Worm (Caenorhabditis elegans): ENCODE measurements around the gene denn-4.

The denn-4 gene

ce11 chrIV:1970158-1970557 lies 46.4 kb downstream of the denn-4 start:
- TF ChIP-seq Y48G9A.11 (GFP tag; IDR thresholded peaks at IDR 0.05) (peak; percentile 89), ceh-28 (tag; optimal IDR thresholded peaks at IDR 0.05) (no peak)

ce11 chrIV:1971078-1971477 lies 47.3 kb downstream of the denn-4 start:
- TF ChIP-seq ceh-28 (tag; optimal IDR thresholded peaks at IDR 0.05), result peak; percentile 67
- TF ChIP-seq fos-1 (tag; optimal IDR thresholded peaks at IDR 0.05), result no peak

- TF ChIP-seq nhr-48 (tag; optimal IDR thresholded peaks at IDR 0.05), result no peak
- no peak for TF ChIP-seq spr-1 (tag; optimal IDR thresholded peaks at IDR 0.05)
- TF ChIP-seq ZK337.2 (GFP tag; IDR thresholded peaks at IDR 0.05), result no peak
- no peak for TF ChIP-seq lir-3 (tag; optimal IDR thresholded peaks at IDR 0.05)
- TF ChIP-seq snpc-1.2 (GFP tag; IDR thresholded peaks at IDR 0.05), result no peak
- no peak for TF ChIP-seq mdl-1 (tag; optimal IDR thresholded peaks at IDR 0.05)
- no peak for TF ChIP-seq zag-1 (tag; optimal IDR thresholded peaks at IDR 0.05)
Measured at ce11 chrIV:1972271-1972670, 48.5 kb downstream of the denn-4 start, which contains the start of gene Y76B12C.4. Gene Y76B12C.4 (minus strand): TSS chrIV:1972371.

ce11 chrIV:1973372-1973771 lies 49.6 kb downstream of the denn-4 start, which contains the start of gene Y76B12C.3:
Gene Y76B12C.3 (plus strand): TSS chrIV:1973705.
- TF ChIP-seq mes-2 (tag; optimal IDR thresholded peaks at IDR 0.05; ENCODE audit: poor library complexity, severe bottlenecking) (peak; percentile 11), hmg-1.1 (GFP tag; IDR thresholded peaks at IDR 0.05) (no peak), lsy-2 (tag; optimal IDR thresholded peaks at IDR 0.05) (peak in 1 of 2 experiments; percentile 22), zfp-3 (GFP tag; conservative IDR thresholded peaks at IDR 0.05) (no peak), lir-3 (tag; optimal IDR thresholded peaks at IDR 0.05) (no peak), zip-11 (GFP tag; IDR thresholded peaks at IDR 0.05) (no peak), hif-1 (tag; optimal IDR thresholded peaks at IDR 0.05) (no peak)

ce11 chrIV:1975594-1975993 lies 51.8 kb downstream of the denn-4 start:
- TF ChIP-seq aha-1 (tag) (peak; percentile 57), unc-39 (tag; optimal IDR thresholded peaks at IDR 0.05) (no peak)

- TF ChIP-seq ces-1 (GFP tag; optimal IDR thresholded peaks at IDR 0.05) (no peak), Y5F2A.4 (GFP tag; optimal IDR thresholded peaks at IDR 0.05) (no peak), pha-4 (GFP tag; IDR thresholded peaks at IDR 0.05) (no peak), pha-4 (tag; optimal IDR thresholded peaks at IDR 0.05) (no peak), egl-43 (GFP tag; IDR thresholded peaks at IDR 0.05) (no peak), unc-62 (GFP tag; optimal IDR thresholded peaks at IDR 0.05 in 1 of 2) (peak in 1 of 2 experiments; percentile 94), unc-62 (tag; optimal IDR thresholded peaks at IDR 0.05) (no peak), Y48G9A.11 (GFP tag; IDR thresholded peaks at IDR 0.05) (no peak), unc-39 (tag; optimal IDR thresholded peaks at IDR 0.05) (no peak)
Measured at ce11 chrIV:1979782-1980181, 56.0 kb downstream of the denn-4 start, which contains the start of gene Y76B12C.8. Gene Y76B12C.8 (plus strand): TSS chrIV:1979988.

- TF ChIP-seq dve-1 (tag; optimal IDR thresholded peaks at IDR 0.05; ENCODE audit: insufficient read depth) (peak; percentile 18), aha-1 (tag) (peak; percentile 51), mdl-1 (tag; optimal IDR thresholded peaks at IDR 0.05) (no peak), nhr-28 (tag; optimal IDR thresholded peaks at IDR 0.05) (peak; percentile 9), mes-2 (tag; optimal IDR thresholded peaks at IDR 0.05; ENCODE audit: poor library complexity, severe bottlenecking) (peak; percentile 69), daf-16 (GFP tag; optimal IDR thresholded peaks at IDR 0.05) (no peak), daf-16 (tag; optimal IDR thresholded peaks at IDR 0.05) (peak; percentile 3), dpl-1 (GFP tag; optimal IDR thresholded peaks at IDR 0.05) (peak; percentile 20), mep-1 (tag; optimal IDR thresholded peaks at IDR 0.05) (peak; percentile 2), ZK337.2 (GFP tag; IDR thresholded peaks at IDR 0.05) (no peak), lin-38 (GFP tag; IDR thresholded peaks at IDR 0.05) (peak; percentile 59), mxl-2 (GFP tag; conservative IDR thresholded peaks at IDR 0.05) (no peak), lsy-2 (tag; optimal IDR thresholded peaks at IDR 0.05) (peak in 1 of 2 experiments; percentile 1), lin-13 (GFP tag; optimal IDR thresholded peaks at IDR 0.05) (peak; percentile 10)
Measured at ce11 chrIV:1980961-1981446, 57.2 kb downstream of the denn-4 start, which contains the start of gene Y76B12C.6. Gene Y76B12C.6 (plus strand): TSS chrIV:1981396.
